Fruit fly (Drosophila melanogaster): ENCODE results near the gene CG8560.

CG8560 gene

dm6 chr3L:7397979-7398378 is 6.0 kb downstream of the CG8560 start, which contains the start of gene CG8562:
Gene CG8562, plus strand, starts transcription at chr3L:7398285.
- TF ChIP-seq N (GFP tag; optimal IDR thresholded peaks at IDR 0.05) (no peak), pan (optimal IDR thresholded peaks at IDR 0.05) (no peak), Hnf4 (GFP tag; optimal IDR thresholded peaks at IDR 0.05) (no peak), Mio (GFP tag; optimal IDR thresholded peaks at IDR 0.05) (no peak), OdsH (GFP tag; optimal IDR thresholded peaks at IDR 0.05) (no peak), rgr (GFP tag; optimal IDR thresholded peaks at IDR 0.05) (no peak), fru (GFP tag; optimal IDR thresholded peaks at IDR 0.05) (no peak), ey (GFP tag; optimal IDR thresholded peaks at IDR 0.05) (no peak), Jra (GFP tag; optimal IDR thresholded peaks at IDR 0.05) (no peak), brk (GFP tag; optimal IDR thresholded peaks at IDR 0.05) (no peak), sage (GFP tag; optimal IDR thresholded peaks at IDR 0.05) (no peak), Hr78 (GFP tag; optimal IDR thresholded peaks at IDR 0.05) (no peak), CrebA (GFP tag; optimal IDR thresholded peaks at IDR 0.05; ENCODE audit: borderline replicate concordance) (no peak), dsf (GFP tag; optimal IDR thresholded peaks at IDR 0.05; ENCODE audit: borderline replicate concordance) (no peak), Vsx2 (GFP tag; optimal IDR thresholded peaks at IDR 0.05; ENCODE audit: partially characterized antibody) (no peak), usp (GFP tag; optimal IDR thresholded peaks at IDR 0.05) (no peak), Dfd (GFP tag; optimal IDR thresholded peaks at IDR 0.05) (no peak), Sp1 (GFP tag; optimal IDR thresholded peaks at IDR 0.05) (no peak)

dm6 chr3L:7396055-7396454 is 7.9 kb downstream of the CG8560 start, which contains the start of gene CG32379:
Gene CG32379, plus strand, starts transcription at chr3L:7396355.
- TF ChIP-seq GATAd (GFP tag; optimal IDR thresholded peaks at IDR 0.05), result no peak
- TF ChIP-seq usp (GFP tag; optimal IDR thresholded peaks at IDR 0.05), result no peak
- TF ChIP-seq CrebA (GFP tag; optimal IDR thresholded peaks at IDR 0.05; ENCODE audit: borderline replicate concordance), result no peak
- no peak for TF ChIP-seq tai (GFP tag; optimal IDR thresholded peaks at IDR 0.05)
- no peak for TF ChIP-seq jim (GFP tag; optimal IDR thresholded peaks at IDR 0.05)
- TF ChIP-seq dsf (GFP tag; optimal IDR thresholded peaks at IDR 0.05; ENCODE audit: borderline replicate concordance), result no peak
- no peak for TF ChIP-seq pan (optimal IDR thresholded peaks at IDR 0.05)
- no peak for TF ChIP-seq OdsH (GFP tag; optimal IDR thresholded peaks at IDR 0.05)
- TF ChIP-seq ey (GFP tag; optimal IDR thresholded peaks at IDR 0.05), result no peak
- TF ChIP-seq Myc (optimal IDR thresholded peaks at IDR 0.05), result no peak

- TF ChIP-seq sage (GFP tag; optimal IDR thresholded peaks at IDR 0.05) (no peak), CG9705 (GFP tag; optimal IDR thresholded peaks at IDR 0.05) (no peak), dmrt93B (GFP tag; optimal IDR thresholded peaks at IDR 0.05) (no peak), usp (GFP tag; optimal IDR thresholded peaks at IDR 0.05) (no peak)
Observed at dm6 chr3L:7390442-7390841, 13.5 kb downstream of the CG8560 start, which contains the start of gene CG8563. Gene CG8563, plus strand, starts transcription at chr3L:7390742.

- TF ChIP-seq rgr (GFP tag; optimal IDR thresholded peaks at IDR 0.05) (no peak), Rel (GFP tag; optimal IDR thresholded peaks at IDR 0.05) (no peak), Rel (tag; optimal IDR thresholded peaks at IDR 0.05) (no peak), CG32264 (GFP tag; optimal IDR thresholded peaks at IDR 0.05) (no peak), Dfd (GFP tag; optimal IDR thresholded peaks at IDR 0.05) (no peak), jim (GFP tag; optimal IDR thresholded peaks at IDR 0.05) (no peak)
Observed at dm6 chr3L:7390004-7390403, 14.0 kb downstream of the CG8560 start.

- TF ChIP-seq CrebA (GFP tag; optimal IDR thresholded peaks at IDR 0.05; ENCODE audit: borderline replicate concordance), result no peak
- TF ChIP-seq Rel (GFP tag; optimal IDR thresholded peaks at IDR 0.05), result no peak
- TF ChIP-seq Rel (tag; optimal IDR thresholded peaks at IDR 0.05), result no peak
- TF ChIP-seq br (GFP tag; optimal IDR thresholded peaks at IDR 0.05), result no peak
- no peak for TF ChIP-seq brk (GFP tag; optimal IDR thresholded peaks at IDR 0.05)
- TF ChIP-seq woc (GFP tag; optimal IDR thresholded peaks at IDR 0.05), result no peak
- TF ChIP-seq Hr78 (GFP tag; optimal IDR thresholded peaks at IDR 0.05), result no peak
Observed at dm6 chr3L:7387814-7388213, 16.2 kb downstream of the CG8560 start, which contains the start of gene CG8564. Gene CG8564, minus strand, starts transcription at chr3L:7387914.

dm6 chr3L:7381359-7381976 is 22.5 kb downstream of the CG8560 start, which contains the start of the genes SMSr and smid:
Gene SMSr, minus strand, starts transcription at chr3L:7381474.
Gene smid, plus strand, starts transcription at chr3L:7381614.
- TF ChIP-seq CG32264 (GFP tag; optimal IDR thresholded peaks at IDR 0.05) (no peak), usp (GFP tag; optimal IDR thresholded peaks at IDR 0.05) (no peak), psq (GFP tag; optimal IDR thresholded peaks at IDR 0.05) (peak; percentile 32), Mio (GFP tag; optimal IDR thresholded peaks at IDR 0.05) (no peak), Abd-B (GFP tag; optimal IDR thresholded peaks at IDR 0.05) (no peak), sage (GFP tag; optimal IDR thresholded peaks at IDR 0.05) (no peak), OdsH (GFP tag; optimal IDR thresholded peaks at IDR 0.05) (peak; percentile 56), CG9705 (GFP tag; optimal IDR thresholded peaks at IDR 0.05) (peak; percentile 16), rgr (GFP tag; optimal IDR thresholded peaks at IDR 0.05) (peak; percentile 74), foxo (GFP tag; optimal IDR thresholded peaks at IDR 0.05) (peak in 1 of 2 experiments; percentile 68), Dfd (GFP tag; optimal IDR thresholded peaks at IDR 0.05) (no peak), Vsx2 (GFP tag; optimal IDR thresholded peaks at IDR 0.05; ENCODE audit: partially characterized antibody) (peak; percentile 69), GATAd (GFP tag; optimal IDR thresholded peaks at IDR 0.05) (no peak), Dif (GFP tag; optimal IDR thresholded peaks at IDR 0.05; ENCODE audit: partially characterized antibody) (peak; percentile 95), Hr83 (GFP tag; optimal IDR thresholded peaks at IDR 0.05; ENCODE audit: poor library complexity, severe bottlenecking) (peak; percentile 18), dl (GFP tag; optimal IDR thresholded peaks at IDR 0.05; ENCODE audit: insufficient read depth in 1 of 2, partially characterized antibody in 2 of 2) (peak; percentile 84 to 90), Rel (GFP tag; optimal IDR thresholded peaks at IDR 0.05) (no peak), Rel (tag; optimal IDR thresholded peaks at IDR 0.05) (no peak), ey (GFP tag; optimal IDR thresholded peaks at IDR 0.05) (peak; percentile 62), woc (GFP tag; optimal IDR thresholded peaks at IDR 0.05) (peak; percentile 73), HLH106 (tag; optimal IDR thresholded peaks at IDR 0.05) (peak; percentile 61), Myc (optimal IDR thresholded peaks at IDR 0.05) (peak; percentile 21)
